Worm (Caenorhabditis elegans): Measurements from ENCODE around the gene ZK177.9.

ce11 chrII:5556431-5556830 is 38.9 kb upstream of the ZK177.9 start, which contains the start of gene ins-11:
- TF ChIP-seq egl-27 (tag; optimal IDR thresholded peaks at IDR 0.05) (no peak), ztf-11 (tag; optimal IDR thresholded peaks at IDR 0.05) (no peak), unc-62 (GFP tag; optimal IDR thresholded peaks at IDR 0.05) (no peak), mdl-1 (tag; optimal IDR thresholded peaks at IDR 0.05) (no peak), tbx-2 (tag; optimal IDR thresholded peaks at IDR 0.05) (no peak), ceh-28 (tag; optimal IDR thresholded peaks at IDR 0.05) (no peak), aly-2 (tag; optimal IDR thresholded peaks at IDR 0.05) (no peak), pqm-1 (tag; optimal IDR thresholded peaks at IDR 0.05) (no peak), nhr-77 (tag; optimal IDR thresholded peaks at IDR 0.05) (no peak), nhr-12 (tag; optimal IDR thresholded peaks at IDR 0.05) (no peak), jun-1 (tag; optimal IDR thresholded peaks at IDR 0.05) (no peak)
